Fruit fly (Drosophila melanogaster) whole organism: ENCODE results near the gene CG17778.

Source experiments
- CG8478 ChIP-seq: fragments of >200 bp; optimal IDR thresholded peaks from 2 replicates; lab custom pipeline; 2018; ENCODE audit warnings: inconsistent platforms
- Dll ChIP-seq: fragments of >200 bp; optimal IDR thresholded peaks from 2 replicates; lab custom pipeline; 2017
- EcR ChIP-seq, 2 experiments: fragments of >200 bp; optimal IDR thresholded peaks; 2 replicates each; lab custom pipeline; 2017; ENCODE audit warnings: missing biosample characterization in 2 of 2, missing genetic modification characterization in 2 of 2, missing genetic modification reagents in 2 of 2
- pan ChIP-seq: fragments of >200 bp; optimal IDR thresholded peaks from 2 replicates; lab custom pipeline; 2017
- psq ChIP-seq: fragments of >200 bp; optimal IDR thresholded peaks from 2 replicates; lab custom pipeline; 2017
- usp ChIP-seq: fragments of >200 bp; optimal IDR thresholded peaks from 2 replicates; lab custom pipeline; 2017; ENCODE audit warnings: missing biosample characterization, missing genetic modification characterization, mixed read lengths

Gene CG17778

DNA sequence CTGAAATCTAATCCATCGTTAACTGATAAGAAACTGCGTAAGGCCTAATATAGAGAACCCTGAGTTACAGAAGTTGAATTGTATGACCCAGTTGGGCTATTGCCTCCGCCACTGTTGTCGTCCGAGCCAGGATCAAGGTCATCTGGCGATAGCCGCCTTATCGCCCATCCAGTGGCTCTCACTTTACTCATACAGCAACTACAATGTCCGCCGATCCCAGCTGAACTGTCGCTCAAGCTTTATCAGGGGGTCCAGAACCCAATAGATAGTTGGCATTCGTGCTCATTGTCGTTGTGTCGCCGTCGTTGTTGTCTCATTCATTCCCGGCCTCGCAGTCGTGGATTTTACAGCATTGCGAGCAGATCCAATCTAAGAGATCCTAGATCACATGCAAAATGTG lies 14.7 kb downstream of the CG17778 start, which contains the start of gene arg:
TSS of gene arg (plus strand) at position 319 of the 400 bp plus-strand sequence.
- TF ChIP-seq pan (lab: Kevin White, UChicago) (no peak), Dll (lab: Kevin White, UChicago) (no peak)

DNA sequence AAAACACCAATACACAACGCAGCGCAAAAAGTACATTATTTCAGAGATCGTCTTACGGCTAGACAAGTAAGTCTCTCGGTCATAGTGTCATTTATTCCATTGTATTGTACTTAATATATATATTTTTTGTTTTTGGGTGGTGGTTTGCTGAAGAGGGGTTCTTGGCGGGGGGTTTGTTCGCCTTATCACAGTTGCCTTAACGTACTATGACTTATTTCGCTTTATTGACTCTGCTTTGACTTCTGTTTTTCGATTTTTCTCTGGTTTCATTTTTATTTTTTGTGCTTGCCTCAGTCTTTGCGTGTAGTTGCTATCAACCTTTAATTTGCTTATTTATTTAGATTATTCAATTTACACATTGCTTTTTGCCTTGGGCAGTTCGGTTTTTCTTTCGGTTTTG lies 16.1 kb downstream of the CG17778 start:
- TF ChIP-seq psq (lab: Kevin White, UChicago) (no peak), EcR (GFP tag; optimal IDR thresholded peaks at IDR 0.05; lab: Kevin White, UChicago) (no peak), pan (lab: Kevin White, UChicago) (no peak), usp (no peak), Dll (lab: Kevin White, UChicago) (no peak), CG8478 (lab: Kevin White, UChicago) (no peak)

DNA sequence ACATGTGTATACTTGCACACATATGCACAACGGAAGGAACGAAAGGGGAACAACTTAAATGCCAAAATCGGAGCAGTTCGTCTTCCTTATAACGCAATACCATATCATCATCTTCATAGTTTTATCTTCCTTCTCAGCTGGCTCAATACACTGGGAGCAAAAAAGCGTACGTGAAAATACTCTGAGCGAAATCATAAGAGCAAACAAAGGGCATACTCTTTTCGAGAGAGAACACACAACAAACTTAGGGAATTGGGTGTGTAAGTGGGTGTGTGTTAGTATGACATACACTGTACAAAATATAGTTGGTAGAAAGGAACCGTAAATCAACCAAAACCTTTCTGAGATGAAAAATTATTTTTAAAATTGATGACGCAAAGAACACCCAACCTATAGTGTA lies 18.1 kb downstream of the CG17778 start:
- TF ChIP-seq EcR (GFP tag; optimal IDR thresholded peaks at IDR 0.05; lab: Kevin White, UChicago) (no peak), Dll (lab: Kevin White, UChicago) (no peak), usp (no peak), pan (lab: Kevin White, UChicago) (no peak)

DNA sequence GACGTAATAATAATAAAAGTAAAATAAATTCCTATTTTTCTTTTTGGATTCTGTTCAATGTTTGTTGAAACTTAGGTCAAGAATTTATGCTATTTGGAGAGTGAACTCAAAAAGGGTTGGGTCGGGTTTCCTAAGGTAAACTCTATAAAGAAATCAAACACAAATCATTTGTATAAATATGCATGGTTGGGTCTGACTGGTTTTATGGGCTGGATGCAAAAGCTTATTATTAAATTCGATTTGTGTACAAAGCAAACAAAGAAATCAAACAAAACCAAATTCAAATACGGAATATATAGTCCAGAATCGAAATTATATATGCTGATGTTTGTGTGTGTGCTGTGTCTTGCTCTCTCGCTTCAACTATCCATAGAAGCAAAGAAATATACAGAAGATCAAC lies 21.3 kb downstream of the CG17778 start:
- TF ChIP-seq usp, result no peak
- TF ChIP-seq psq (lab: Kevin White, UChicago), result no peak
- TF ChIP-seq CG8478 (lab: Kevin White, UChicago), result no peak
- no peak for TF ChIP-seq pan (lab: Kevin White, UChicago)
- TF ChIP-seq Dll (lab: Kevin White, UChicago), result no peak
- no peak for TF ChIP-seq EcR (GFP tag; optimal IDR thresholded peaks at IDR 0.05; lab: Kevin White, UChicago)

DNA sequence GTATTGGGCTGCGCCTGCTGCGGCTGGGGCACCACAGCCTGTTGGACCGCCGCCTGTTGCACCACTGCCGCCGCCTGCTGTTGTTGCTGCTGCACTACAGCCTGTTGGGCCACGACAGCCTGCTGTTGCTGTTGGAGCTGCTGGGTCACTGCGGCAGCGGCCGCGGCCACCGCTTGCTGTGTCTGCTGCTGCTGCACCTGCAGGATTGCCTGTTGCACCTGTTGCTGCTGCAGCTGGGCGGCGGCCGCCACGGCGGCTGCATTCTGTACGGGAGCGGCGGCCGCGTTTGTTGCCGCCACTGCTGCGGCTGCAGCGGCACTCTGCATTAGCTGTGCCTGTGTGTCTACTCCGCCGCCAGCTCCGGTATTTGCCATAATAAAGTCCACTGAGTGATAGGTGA lies 24.4 kb downstream of the CG17778 start:
- no peak for TF ChIP-seq psq (lab: Kevin White, UChicago)
- no peak for TF ChIP-seq pan (lab: Kevin White, UChicago)
- TF ChIP-seq EcR (GFP tag; optimal IDR thresholded peaks at IDR 0.05; lab: Kevin White, UChicago), result no peak

DNA sequence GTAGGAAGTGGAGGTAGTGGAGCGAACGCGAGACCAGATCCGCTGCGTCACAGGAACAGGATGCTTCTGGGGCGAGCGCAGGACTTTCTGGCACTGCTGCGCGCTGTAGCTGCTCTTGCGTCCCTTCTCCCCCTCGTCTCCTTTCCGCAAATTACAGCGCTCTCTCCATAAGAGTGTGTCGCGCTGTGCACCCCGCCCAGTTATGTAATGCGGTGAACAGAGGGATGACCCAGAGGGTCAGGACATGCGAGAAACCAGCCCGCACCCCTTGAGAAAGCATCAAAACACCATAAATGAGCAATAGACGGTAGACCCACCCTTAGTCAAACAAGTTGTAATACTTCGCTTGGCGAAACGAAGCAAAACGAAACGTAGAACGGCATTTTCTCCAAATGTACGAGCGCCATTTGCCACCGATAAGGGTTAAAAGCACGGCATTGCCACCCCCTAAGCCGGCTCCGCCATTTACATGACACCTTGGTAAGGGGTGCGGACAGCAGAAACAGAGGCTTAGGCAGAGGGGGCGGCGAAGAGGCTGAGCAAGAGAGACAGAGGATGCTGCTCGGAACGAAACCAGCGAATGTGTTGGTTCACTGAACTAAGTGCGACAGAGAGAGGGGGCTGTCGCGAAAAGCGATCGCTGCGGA lies 25.9 kb downstream of the CG17778 start:
- no peak for TF ChIP-seq Dll (lab: Kevin White, UChicago)

DNA sequence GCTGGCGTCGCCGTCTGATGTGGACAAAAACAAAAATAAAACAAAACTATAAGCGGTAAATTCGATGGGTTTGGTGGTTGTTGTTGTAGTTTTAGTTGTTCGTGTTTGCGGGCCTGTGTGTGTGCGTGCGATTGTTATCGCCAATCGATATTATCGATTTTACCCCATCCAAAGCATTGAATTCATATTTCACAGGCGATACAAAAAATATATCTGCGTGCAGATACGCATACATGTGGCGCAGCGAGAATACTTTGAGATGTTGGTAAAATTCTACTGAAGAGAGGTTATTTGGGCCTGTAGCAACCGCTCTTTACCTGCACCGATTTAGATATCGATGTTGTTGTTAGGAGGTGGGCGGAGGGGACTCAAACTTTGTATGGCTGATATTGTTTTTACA lies 27.3 kb downstream of the CG17778 start:
- TF ChIP-seq EcR (GFP tag; optimal IDR thresholded peaks at IDR 0.05; lab: Kevin White, UChicago) (no peak), Dll (lab: Kevin White, UChicago) (no peak), pan (lab: Kevin White, UChicago) (no peak)

DNA sequence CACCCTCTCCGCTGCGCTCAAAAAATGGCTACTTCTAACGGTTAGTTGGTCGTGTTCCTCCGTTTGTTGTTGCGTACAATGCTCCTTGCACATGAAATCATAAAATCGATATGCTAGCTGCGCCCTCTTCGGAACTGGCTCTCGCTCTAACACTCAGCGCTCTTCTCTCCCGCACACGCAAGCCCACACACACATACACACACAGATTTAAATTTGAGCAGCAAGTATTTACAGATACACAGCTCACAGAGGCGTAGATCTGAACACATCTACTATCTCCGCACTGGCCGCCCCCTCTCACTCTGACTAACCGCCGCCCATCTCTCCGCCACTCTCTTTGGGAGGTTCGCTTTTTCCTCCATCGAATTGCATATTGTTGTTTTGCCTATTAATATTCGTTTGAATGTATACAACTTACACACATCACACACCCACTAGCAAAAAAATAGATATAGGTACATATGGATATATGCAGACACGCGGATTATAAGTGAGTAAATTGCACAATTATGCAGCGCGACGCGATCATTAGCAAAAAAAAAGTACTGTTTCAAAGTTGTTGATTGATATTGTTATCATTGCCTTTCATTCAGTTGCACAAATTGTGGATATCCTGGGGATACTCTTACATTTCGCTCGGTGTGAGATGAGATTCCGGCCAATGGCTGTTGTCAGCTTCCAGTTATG lies 28.1 kb downstream of the CG17778 start:
- TF ChIP-seq psq (lab: Kevin White, UChicago) (no peak), CG8478 (lab: Kevin White, UChicago) (no peak), pan (lab: Kevin White, UChicago) (no peak), EcR (GFP tag; optimal IDR thresholded peaks at IDR 0.05; lab: Kevin White, UChicago) (peak in 1 of 2 experiments; percentile 63), Dll (lab: Kevin White, UChicago) (peak; percentile 44), usp (no peak)

DNA sequence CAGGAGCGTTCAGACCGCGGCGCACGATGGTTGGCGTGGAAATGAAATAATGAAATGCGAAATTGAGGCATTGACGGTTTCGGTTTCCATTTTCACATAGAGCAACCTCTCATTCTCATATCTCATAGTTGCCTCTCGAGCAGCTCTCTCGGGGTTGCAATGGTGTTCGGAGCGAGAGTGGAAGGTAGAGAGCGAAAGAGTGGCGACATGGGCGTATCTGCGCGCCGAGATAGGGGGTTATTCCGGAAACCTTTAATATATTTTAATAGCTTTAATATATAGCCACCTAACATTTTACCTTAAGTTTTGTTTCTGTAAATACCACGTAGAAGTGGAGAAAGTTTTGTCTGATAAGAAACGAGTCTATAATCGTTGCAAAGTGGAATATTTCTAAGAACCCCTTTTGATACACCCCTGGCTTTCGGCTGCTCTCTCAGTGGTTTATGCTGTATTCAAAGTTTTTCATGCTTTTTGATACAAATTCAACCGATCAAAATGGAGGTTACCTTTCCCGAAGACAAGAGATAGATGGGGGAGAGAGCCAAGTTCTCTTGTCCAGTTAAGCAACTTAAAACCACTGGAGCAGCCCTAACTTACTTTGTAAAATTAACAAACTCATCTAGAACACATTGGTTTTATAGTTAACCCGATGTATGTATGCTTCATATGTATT lies 28.9 kb downstream of the CG17778 start, which contains the start of gene elav:
TSS of gene elav (minus strand) at position 48 of the 673 bp plus-strand sequence.
- no peak for TF ChIP-seq psq (lab: Kevin White, UChicago)
- TF ChIP-seq pan (lab: Kevin White, UChicago), result no peak
- TF ChIP-seq usp, result no peak
- TF ChIP-seq EcR (GFP tag; optimal IDR thresholded peaks at IDR 0.05; lab: Kevin White, UChicago), result no peak
- TF ChIP-seq CG8478 (lab: Kevin White, UChicago), result no peak
- TF ChIP-seq Dll (lab: Kevin White, UChicago), result peak; percentile 67

DNA sequence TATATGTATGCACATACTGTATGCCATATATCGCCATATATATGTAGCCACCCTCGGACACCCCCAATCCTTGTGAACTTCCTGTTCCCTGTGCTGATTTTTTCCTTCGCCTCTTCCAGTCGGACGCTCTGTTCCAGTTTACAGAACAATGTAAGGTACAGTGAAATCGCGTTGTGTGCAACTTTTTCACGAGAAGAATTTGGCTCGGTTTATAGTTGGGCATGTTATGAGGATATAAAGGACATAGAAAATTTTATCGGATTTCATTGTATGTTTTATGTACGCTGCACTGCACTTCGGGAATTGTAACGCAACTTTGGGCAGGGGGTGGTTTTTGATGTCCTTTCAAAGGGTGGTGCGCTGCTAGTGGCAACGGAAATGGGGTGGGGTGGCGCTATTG lies 29.9 kb downstream of the CG17778 start:
- no peak for TF ChIP-seq EcR (GFP tag; optimal IDR thresholded peaks at IDR 0.05; lab: Kevin White, UChicago)

DNA sequence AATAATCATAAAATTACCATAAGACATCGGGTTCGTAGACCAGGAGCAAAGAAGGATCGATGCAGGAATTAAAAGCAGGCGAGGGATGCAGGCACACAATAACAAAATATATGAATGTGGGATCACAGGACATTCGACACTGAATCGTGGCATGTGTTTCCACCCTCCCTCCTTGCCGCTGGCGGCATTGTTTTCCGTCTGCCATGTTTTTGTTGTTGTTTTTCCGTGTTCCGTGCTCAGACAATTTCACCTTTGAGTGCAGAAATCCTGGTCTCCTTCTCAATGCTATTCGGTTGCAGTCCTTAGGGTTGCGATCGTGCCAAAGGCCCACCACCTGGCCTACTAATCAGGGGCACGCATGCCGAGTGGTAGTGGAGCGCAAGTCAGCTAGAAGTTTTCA lies 31.2 kb downstream of the CG17778 start:
- TF ChIP-seq usp (no peak), psq (lab: Kevin White, UChicago) (no peak), Dll (lab: Kevin White, UChicago) (no peak), EcR (GFP tag; optimal IDR thresholded peaks at IDR 0.05; lab: Kevin White, UChicago) (no peak), pan (lab: Kevin White, UChicago) (no peak), CG8478 (lab: Kevin White, UChicago) (no peak)

DNA sequence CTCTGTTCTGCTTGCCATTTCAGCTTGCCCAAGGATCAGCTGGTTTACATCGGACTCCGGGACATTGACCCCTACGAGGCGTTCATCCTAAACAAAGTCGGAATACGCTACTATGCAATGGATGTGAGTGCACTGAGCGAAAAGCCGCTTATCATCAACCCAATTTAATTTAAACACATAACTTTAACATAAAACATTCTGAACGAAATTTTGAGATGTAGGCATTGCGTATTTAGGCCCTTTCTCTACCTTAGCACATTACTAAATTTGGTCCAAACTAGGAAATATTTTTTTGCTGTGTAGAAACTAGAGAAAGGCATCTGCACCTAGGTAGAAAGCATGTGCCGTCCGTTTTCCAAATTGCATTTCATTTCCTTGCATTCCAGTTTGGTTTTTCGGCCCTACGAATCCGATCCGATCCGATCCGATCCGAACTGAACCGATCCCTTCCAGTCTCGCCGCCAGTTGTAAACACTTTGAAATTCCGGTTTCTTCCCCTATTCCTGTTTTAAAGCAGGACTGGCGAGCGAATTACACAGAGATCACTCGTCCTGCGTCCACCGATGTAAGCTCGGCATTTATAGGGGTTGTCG lies 32.2 kb downstream of the CG17778 start:
- TF ChIP-seq pan (lab: Kevin White, UChicago) (no peak), usp (no peak), Dll (lab: Kevin White, UChicago) (no peak), EcR (GFP tag; optimal IDR thresholded peaks at IDR 0.05; lab: Kevin White, UChicago) (no peak), CG8478 (lab: Kevin White, UChicago) (no peak), psq (lab: Kevin White, UChicago) (no peak)
